Fruit fly (Drosophila melanogaster) whole organism, embryonic: ENCODE measurements around the gene simj.

Experiments used
- CG10209 ChIP-seq: fragments of 200-800 bp; sonication (Bioruptor generic); optimal IDR thresholded peaks from 3 replicates; lab custom pipeline; 2017; ENCODE audit warnings: missing biosample characterization, mild to moderate bottlenecking, missing genetic modification characterization, missing genetic modification reagents
- CG12219 ChIP-seq: fragments of 200-800 bp; sonication (Bioruptor generic); optimal IDR thresholded peaks from 3 replicates; lab custom pipeline; 2018; ENCODE audit warnings: missing biosample characterization, mild to moderate bottlenecking, missing genetic modification characterization
- CG13624 ChIP-seq: fragments of 200-800 bp; sonication (Bioruptor generic); optimal IDR thresholded peaks from 2 replicates; lab custom pipeline; 2016; ENCODE audit warnings: missing biosample characterization, missing genetic modification characterization
- CG1647 ChIP-seq: fragments of 200-800 bp; sonication (Bioruptor generic); optimal IDR thresholded peaks from 3 replicates; lab custom pipeline; 2016; ENCODE audit warnings: missing biosample characterization, missing genetic modification characterization
- CG31365 ChIP-seq: fragments of 200-800 bp; sonication (Bioruptor generic); optimal IDR thresholded peaks from 2 replicates; lab custom pipeline; 2018; ENCODE audit warnings: missing biosample characterization, mild to moderate bottlenecking, missing genetic modification characterization
- CG4360 ChIP-seq: fragments of 200-800 bp; sonication (Bioruptor generic); IDR thresholded peaks from 2 replicates; pipeline ENCODE4 v1.3.6; 2022; ENCODE audit warnings: missing biosample characterization, missing genetic modification characterization
- H2.0 ChIP-seq: fragments of 200-800 bp; sonication (Bioruptor generic); IDR thresholded peaks from 2 replicates; pipeline ENCODE4 v1.3.6; 2022; ENCODE audit warnings: missing biosample characterization, missing genetic modification characterization
- Hr39 ChIP-seq: fragments of >200 bp; optimal IDR thresholded peaks from 2 replicates; lab custom pipeline; 2017
- Kr ChIP-seq: fragments of 200-800 bp; sonication (Bioruptor generic); optimal IDR thresholded peaks from 2 replicates; lab custom pipeline; 2017; ENCODE audit warnings: missing biosample characterization, mild to moderate bottlenecking, missing genetic modification characterization
- Spps ChIP-seq: fragments of 200-800 bp; sonication (Bioruptor generic); optimal IDR thresholded peaks from 2 replicates; lab custom pipeline; 2018; ENCODE audit warnings: missing biosample characterization, mild to moderate bottlenecking, missing genetic modification characterization
- dati ChIP-seq: fragments of 200-800 bp; sonication (Bioruptor generic); IDR thresholded peaks from 2 replicates; pipeline ENCODE4 v1.3.6; 2022; ENCODE audit warnings: missing biosample characterization, missing genetic modification characterization
- tin ChIP-seq: fragments of 200-800 bp; sonication (Bioruptor generic); optimal IDR thresholded peaks from 3 replicates; lab custom pipeline; 2016; ENCODE audit warnings: missing biosample characterization, missing genetic modification characterization

DNA sequence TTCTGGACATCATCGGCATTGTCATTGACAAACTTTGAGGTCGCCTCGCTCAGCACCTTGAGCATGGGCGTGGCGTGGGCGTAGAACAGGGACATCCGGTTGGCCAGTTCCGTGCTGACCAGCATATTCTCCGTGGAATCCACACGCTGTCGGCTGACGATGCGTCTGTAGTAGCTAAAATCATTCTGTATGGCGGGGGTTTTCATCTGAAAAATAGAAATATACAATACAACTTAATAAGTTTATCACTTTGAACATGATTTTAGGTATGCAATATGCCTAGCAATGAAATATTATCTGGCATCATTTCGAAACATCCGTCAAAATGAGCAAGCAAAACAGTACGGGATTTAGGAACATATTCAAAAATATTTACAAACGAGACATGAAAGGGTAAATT, 22.9 kb upstream of the simj start, which contains the start of gene CG14154:
- TF ChIP-seq Spps (tag; lab: Kevin White, UChicago): no peak
- TF ChIP-seq CG12219: no peak
- TF ChIP-seq dati (GFP tag; lab: Robert Waterston, UW): no peak
- TF ChIP-seq CG13624 (GFP tag; lab: Kevin White, UChicago): no peak
- no peak for TF ChIP-seq CG31365
- TF ChIP-seq tin (GFP tag; lab: Kevin White, UChicago): no peak
- no peak for TF ChIP-seq H2.0
- no peak for TF ChIP-seq CG10209 (GFP tag; lab: Kevin White, UChicago)
- TF ChIP-seq Kr (GFP tag; lab: Kevin White, UChicago): no peak
- no peak for TF ChIP-seq Hr39
- no peak for TF ChIP-seq CG4360 (GFP tag; lab: Robert Waterston, UW)
- no peak for TF ChIP-seq CG1647 (GFP tag; lab: Kevin White, UChicago)
